Fruit fly (Drosophila melanogaster): ENCODE measurements around the gene CG14456.

CG14456 gene

DNA sequence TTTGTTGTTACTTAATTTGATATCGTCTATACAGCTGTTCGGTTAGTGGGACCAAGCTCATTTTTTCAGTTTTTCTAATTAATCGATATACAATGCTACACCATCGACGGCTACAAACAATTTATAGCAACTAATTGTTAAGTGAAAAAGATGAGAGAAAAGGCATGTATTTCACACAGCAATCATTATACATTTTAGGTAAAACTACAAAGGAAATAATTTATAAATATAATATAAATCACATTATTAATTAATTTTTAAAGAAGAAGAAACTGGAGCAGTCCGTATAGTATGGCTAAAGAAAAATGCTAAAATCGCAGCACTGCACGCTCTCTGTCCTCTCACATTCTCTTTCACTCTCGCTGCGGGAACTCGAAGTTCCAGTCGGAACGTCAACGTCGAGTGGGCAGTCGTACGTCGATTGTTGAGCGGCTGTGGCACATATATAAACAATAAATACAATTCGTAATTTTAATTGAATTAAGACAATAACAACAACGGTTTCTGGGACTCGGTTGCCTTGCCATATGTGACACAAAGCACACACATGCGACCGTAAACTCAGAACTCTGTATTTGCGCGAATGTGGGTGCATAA lies 40.8 kb downstream of the CG14456 start, which contains the start of the genes CG14450 and CG11367 (continued):
- peak; percentile 3 for TF ChIP-seq pfk (GFP tag; optimal IDR thresholded peaks at IDR 0.05)
- TF ChIP-seq CG10274 (GFP tag; optimal IDR thresholded peaks at IDR 0.05) = no peak
- TF ChIP-seq CG14860 (GFP tag; IDR thresholded peaks at IDR 0.05; ENCODE audit: partially characterized antibody) = 0 out of 3 replicates have a peak, but pooled peaks have one; percentile 36
- peak; percentile 39 for TF ChIP-seq salm (tag; optimal IDR thresholded peaks at IDR 0.05)
- no peak for TF ChIP-seq CG11695 (GFP tag; IDR thresholded peaks at IDR 0.05)
- TF ChIP-seq crp (GFP tag; optimal IDR thresholded peaks at IDR 0.05) = peak; percentile 43 to 92
- TF ChIP-seq tap (tag; optimal IDR thresholded peaks at IDR 0.05) = peak; percentile 19
- TF ChIP-seq Dbx (GFP tag; IDR thresholded peaks at IDR 0.05) = no peak
- no peak for TF ChIP-seq fd3F (GFP tag; optimal IDR thresholded peaks at IDR 0.05)
- TF ChIP-seq CG2889 (GFP tag; IDR thresholded peaks at IDR 0.05) = no peak
- peak; percentile 2 for TF ChIP-seq CG1233 (GFP tag; optimal IDR thresholded peaks at IDR 0.05)
- no peak for TF ChIP-seq sqz (GFP tag; optimal IDR thresholded peaks at IDR 0.05)
- TF ChIP-seq Ets97D (GFP tag; optimal IDR thresholded peaks at IDR 0.05) = no peak
- peak; percentile 25; the same call in 1 of the 3 replicates for TF ChIP-seq CG17361 (GFP tag; IDR thresholded peaks at IDR 0.05)
- TF ChIP-seq CG15514 (GFP tag; optimal IDR thresholded peaks at IDR 0.05) = peak; percentile 84
- TF ChIP-seq CG11093 (GFP tag; IDR thresholded peaks at IDR 0.05) = no peak
- TF ChIP-seq Doc2 (GFP tag; IDR thresholded peaks at IDR 0.05) = no peak
- no peak for TF ChIP-seq sisA (GFP tag; IDR thresholded peaks at IDR 0.05)
- TF ChIP-seq CG15011 (GFP tag; optimal IDR thresholded peaks at IDR 0.05) = no peak
- peak; percentile 30 for TF ChIP-seq sd (tag; optimal IDR thresholded peaks at IDR 0.05)
- no peak for TF ChIP-seq crol (GFP tag; IDR thresholded peaks at IDR 0.05)
- TF ChIP-seq CG7745 (tag; optimal IDR thresholded peaks at IDR 0.05) = no peak
- TF ChIP-seq CG18476 (GFP tag; optimal IDR thresholded peaks at IDR 0.05) = no peak
- no peak for TF ChIP-seq pita (GFP tag; optimal IDR thresholded peaks at IDR 0.05)
- TF ChIP-seq MTF-1 (GFP tag; optimal IDR thresholded peaks at IDR 0.05; ENCODE audit: borderline replicate concordance) = peak; percentile 31
- TF ChIP-seq Dfd (GFP tag; optimal IDR thresholded peaks at IDR 0.05) = no peak
- no peak for TF ChIP-seq Mad (GFP tag; optimal IDR thresholded peaks at IDR 0.05)
- TF ChIP-seq stc (GFP tag; IDR thresholded peaks at IDR 0.05) = peak; percentile 30; the same call in 1 of the 2 replicates
- TF ChIP-seq gsb (GFP tag; IDR thresholded peaks at IDR 0.05) = no peak
- no peak for TF ChIP-seq shn (GFP tag; optimal IDR thresholded peaks at IDR 0.05)
- peak; percentile 78 for TF ChIP-seq CG10267 (tag; optimal IDR thresholded peaks at IDR 0.05)
- TF ChIP-seq org-1 (GFP tag; optimal IDR thresholded peaks at IDR 0.05) = no peak
- TF ChIP-seq NC2β (GFP tag; optimal IDR thresholded peaks at IDR 0.05) = no peak
- peak; percentile 94 for TF ChIP-seq kni (GFP tag; optimal IDR thresholded peaks at IDR 0.05)
- TF ChIP-seq CG11723 (GFP tag; optimal IDR thresholded peaks at IDR 0.05) = peak; percentile 7
- no peak for TF ChIP-seq disco-r (GFP tag; optimal IDR thresholded peaks at IDR 0.05)
- TF ChIP-seq Med (GFP tag) = peak; percentile 81
- TF ChIP-seq Vsx1 (GFP tag; optimal IDR thresholded peaks at IDR 0.05) = no peak
- no peak for TF ChIP-seq CG7357 (GFP tag; IDR thresholded peaks at IDR 0.05)
- TF ChIP-seq inv (GFP tag; IDR thresholded peaks at IDR 0.05; ENCODE audit: partially characterized antibody) = peak; percentile 39; the same call in 1 of the 2 replicates
- TF ChIP-seq CG4424 (GFP tag; optimal IDR thresholded peaks at IDR 0.05) = no peak
- TF ChIP-seq gfzf (GFP tag; optimal IDR thresholded peaks at IDR 0.05) = peak; percentile 71
- TF ChIP-seq sim (GFP tag; IDR thresholded peaks at IDR 0.05) = no peak
- TF ChIP-seq CG12744 (GFP tag; optimal IDR thresholded peaks at IDR 0.05) = no peak
- TF ChIP-seq Xbp1 (GFP tag; optimal IDR thresholded peaks at IDR 0.05) = no peak
- peak; percentile 61 for TF ChIP-seq Dref (GFP tag; IDR thresholded peaks at IDR 0.05)
- TF ChIP-seq Six4 (GFP tag; optimal IDR thresholded peaks at IDR 0.05) = peak; percentile 13
- TF ChIP-seq CG3065 (GFP tag; optimal IDR thresholded peaks at IDR 0.05) = no peak
- TF ChIP-seq ham (GFP tag; IDR thresholded peaks at IDR 0.05) = no peak
- no peak for TF ChIP-seq slou (GFP tag; optimal IDR thresholded peaks at IDR 0.05)
